Fruit fly (Drosophila melanogaster) whole organism, adult: Measurements from ENCODE around the gene pont.

ENCODE experiments used
- CG5204 ChIP-seq: fragments of 200-800 bp; sonication (Bioruptor generic); optimal IDR thresholded peaks from 2 replicates; lab custom pipeline; 2016; ENCODE audit warnings: missing biosample characterization, missing genetic modification characterization
- CG7101 ChIP-seq: fragments of 200-800 bp; sonication (Bioruptor generic); optimal IDR thresholded peaks from 2 replicates; lab custom pipeline; 2018; ENCODE audit warnings: missing biosample characterization, mild to moderate bottlenecking, missing genetic modification characterization, moderate library complexity
- Clk ChIP-seq: fragments of 200-800 bp; sonication (Bioruptor generic); optimal IDR thresholded peaks from 2 replicates; lab custom pipeline; 2017; ENCODE audit warnings: missing biosample characterization, missing genetic modification characterization
- Crg-1 ChIP-seq: fragments of 200-800 bp; sonication (Bioruptor generic); optimal IDR thresholded peaks from 2 replicates; lab custom pipeline; 2016; ENCODE audit warnings: missing biosample characterization, missing genetic modification characterization
- Hr96 ChIP-seq: fragments of 200-800 bp; sonication (Bioruptor generic); optimal IDR thresholded peaks from 2 replicates; lab custom pipeline; 2016; ENCODE audit warnings: missing biosample characterization, missing genetic modification characterization
- Mnt ChIP-seq: fragments of 200-800 bp; sonication (Bioruptor generic); optimal IDR thresholded peaks from 2 replicates; lab custom pipeline; 2016; ENCODE audit warnings: missing biosample characterization, mild to moderate bottlenecking, missing genetic modification characterization
- bab1 ChIP-seq: fragments of 200-800 bp; sonication (Bioruptor generic); optimal IDR thresholded peaks from 3 replicates; lab custom pipeline; 2019; ENCODE audit warnings: missing biosample characterization, mild to moderate bottlenecking, missing genetic modification characterization, moderate library complexity
- cic ChIP-seq: fragments of 200-800 bp; sonication (Bioruptor generic); optimal IDR thresholded peaks from 2 replicates; lab custom pipeline; 2017; ENCODE audit warnings: missing biosample characterization, mild to moderate bottlenecking, missing genetic modification characterization, moderate library complexity
- kay ChIP-seq: fragments of 200-800 bp; sonication (Bioruptor generic); peaks from one replicate; lab custom pipeline; 2016; ENCODE audit warnings: missing biosample characterization, missing genetic modification characterization, borderline replicate concordance
- pad ChIP-seq: fragments of 200-800 bp; sonication (Bioruptor generic); optimal IDR thresholded peaks from 3 replicates; lab custom pipeline; 2017; ENCODE audit warnings: missing biosample characterization, missing genetic modification characterization, mild to moderate bottlenecking, moderate library complexity, missing genetic modification reagents
- tj ChIP-seq: fragments of 200-800 bp; sonication (Bioruptor generic); optimal IDR thresholded peaks from 3 replicates; lab custom pipeline; 2017; ENCODE audit warnings: missing biosample characterization, mild to moderate bottlenecking, missing genetic modification characterization, moderate library complexity

DNA sequence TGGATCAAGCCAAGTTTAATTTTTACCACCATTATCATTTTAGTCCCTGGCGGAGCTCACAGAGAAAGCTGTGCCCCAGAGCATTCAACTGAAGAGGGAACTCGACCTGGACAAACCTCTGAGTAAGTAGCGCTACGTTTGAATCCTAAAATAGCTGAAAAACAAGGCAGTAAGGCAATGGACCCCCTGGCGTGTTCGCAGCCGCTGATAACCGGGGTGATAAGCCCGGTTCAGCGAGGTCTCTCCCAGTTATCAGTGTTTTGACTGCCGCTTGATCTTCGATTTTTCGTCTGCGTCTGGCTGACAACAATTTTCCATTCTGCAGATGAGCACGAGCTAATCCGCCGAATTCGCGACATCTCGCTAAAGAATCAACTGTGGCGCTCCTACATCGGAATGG, 10.1 kb upstream of the pont start:
- no peak for TF ChIP-seq CG5204
- TF ChIP-seq Hr96 (GFP tag; lab: Kevin White, UChicago) = no peak
- TF ChIP-seq pad = no peak
- no peak for TF ChIP-seq kay (GFP tag; lab: Kevin White, UChicago)
- no peak for TF ChIP-seq Clk (GFP tag; lab: Kevin White, UChicago)
- no peak for TF ChIP-seq bab1 (GFP tag; lab: Kevin White, UChicago)
- no peak for TF ChIP-seq Mnt (GFP tag; lab: Kevin White, UChicago)
- no peak for TF ChIP-seq cic (GFP tag; lab: Kevin White, UChicago)
- no peak for TF ChIP-seq tj (GFP tag; lab: Kevin White, UChicago)
- TF ChIP-seq CG7101 = no peak
- no peak for TF ChIP-seq Crg-1 (GFP tag; lab: Kevin White, UChicago)
